Fruit fly (Drosophila melanogaster) whole organism, prepupa: ENCODE data around the gene Muted.

Source experiments
- CG10631 ChIP-seq: fragments of 200-800 bp; sonication (Bioruptor generic); optimal IDR thresholded peaks from 2 replicates; lab custom pipeline; 2016; ENCODE audit warnings: missing biosample characterization, missing genetic modification characterization
- CG10669 ChIP-seq: fragments of 200-800 bp; sonication (Bioruptor generic); optimal IDR thresholded peaks from 3 replicates; lab custom pipeline; 2018; ENCODE audit warnings: missing biosample characterization, mild to moderate bottlenecking, missing genetic modification characterization, moderate library complexity
- CG11294 ChIP-seq: fragments of 200-800 bp; sonication (Bioruptor generic); IDR thresholded peaks from 2 replicates; pipeline ENCODE4 v1.3.6; 2022; ENCODE audit warnings: missing biosample characterization, missing genetic modification characterization
- CG15336 ChIP-seq: fragments of 200-800 bp; sonication (Bioruptor generic); IDR thresholded peaks from 2 replicates; pipeline ENCODE4 v1.3.6; 2022; ENCODE audit warnings: missing biosample characterization, missing genetic modification characterization
- CG1621 ChIP-seq: fragments of 200-800 bp; sonication (Bioruptor generic); optimal IDR thresholded peaks from 3 replicates; lab custom pipeline; 2018; ENCODE audit warnings: missing biosample characterization, mild to moderate bottlenecking, missing genetic modification characterization
- CG16779 ChIP-seq: fragments of 200-800 bp; sonication (Bioruptor generic); optimal IDR thresholded peaks from 3 replicates; lab custom pipeline; 2017; ENCODE audit warnings: missing biosample characterization, mild to moderate bottlenecking, missing genetic modification characterization
- CG32006 ChIP-seq: fragments of 200-800 bp; sonication (Bioruptor generic); optimal IDR thresholded peaks from 3 replicates; lab custom pipeline; 2017; ENCODE audit warnings: missing biosample characterization, mild to moderate bottlenecking, missing genetic modification characterization
- CG34406 ChIP-seq: fragments of 200-800 bp; sonication (Bioruptor generic); optimal IDR thresholded peaks from 3 replicates; lab custom pipeline; 2016; ENCODE audit warnings: missing biosample characterization, missing genetic modification characterization
- CG3919 ChIP-seq: fragments of 200-800 bp; sonication (Bioruptor generic); optimal IDR thresholded peaks from 3 replicates; lab custom pipeline; 2016; ENCODE audit warnings: missing biosample characterization, missing genetic modification characterization
- CG6163 ChIP-seq: fragments of 200-800 bp; sonication (Bioruptor generic); IDR thresholded peaks from 3 replicates; pipeline ENCODE4 v1.3.6; 2022; ENCODE audit warnings: missing biosample characterization, missing genetic modification characterization
- CG6276 ChIP-seq: fragments of 200-800 bp; sonication (Bioruptor generic); optimal IDR thresholded peaks from 2 replicates; lab custom pipeline; 2017; ENCODE audit warnings: missing biosample characterization, mild to moderate bottlenecking, missing genetic modification characterization
- CG6792 ChIP-seq: fragments of 200-800 bp; sonication (Bioruptor generic); optimal IDR thresholded peaks from 3 replicates; lab custom pipeline; 2016; ENCODE audit warnings: missing biosample characterization, missing genetic modification characterization
- CG6854 ChIP-seq: fragments of 200-800 bp; sonication (Bioruptor generic); optimal IDR thresholded peaks from 2 replicates; lab custom pipeline; 2017; ENCODE audit warnings: missing biosample characterization, mild to moderate bottlenecking, missing genetic modification characterization
- CG7368 ChIP-seq: fragments of 200-800 bp; sonication (Bioruptor generic); optimal IDR thresholded peaks from 3 replicates; lab custom pipeline; 2016; ENCODE audit warnings: missing biosample characterization, missing genetic modification characterization
- CG8119 ChIP-seq: fragments of 200-800 bp; sonication (Bioruptor generic); IDR thresholded peaks from 3 replicates; pipeline ENCODE4 v1.3.6; 2022; ENCODE audit warnings: missing biosample characterization, missing genetic modification characterization
- CG8319 ChIP-seq: fragments of 200-800 bp; sonication (Bioruptor generic); optimal IDR thresholded peaks from 3 replicates; lab custom pipeline; 2016; ENCODE audit warnings: missing biosample characterization, missing genetic modification characterization
- CG8632 ChIP-seq: fragments of 200-800 bp; sonication (Bioruptor generic); optimal IDR thresholded peaks from 3 replicates; lab custom pipeline; 2016; ENCODE audit warnings: missing biosample characterization, missing genetic modification characterization
- CG9139 ChIP-seq: fragments of 200-800 bp; sonication (Bioruptor generic); optimal IDR thresholded peaks from 3 replicates; lab custom pipeline; 2017; ENCODE audit warnings: missing biosample characterization, mild to moderate bottlenecking, missing genetic modification characterization
- Eip75B ChIP-seq: fragments of 200-800 bp; sonication (Bioruptor generic); optimal IDR thresholded peaks from 3 replicates; lab custom pipeline; 2016; ENCODE audit warnings: missing biosample characterization, missing genetic modification characterization
- Eip78C ChIP-seq: fragments of 200-800 bp; sonication (Bioruptor generic); peaks from one replicate; lab custom pipeline; 2016; ENCODE audit warnings: missing biosample characterization, missing genetic modification characterization
- Eip93F ChIP-seq: fragments of 200-800 bp; sonication (Bioruptor generic); optimal IDR thresholded peaks from 2 replicates; lab custom pipeline; 2016; ENCODE audit warnings: missing biosample characterization, mild to moderate bottlenecking, missing genetic modification characterization
- Gug ChIP-seq: fragments of 200-800 bp; sonication (Bioruptor generic); IDR thresholded peaks from 2 replicates; pipeline ENCODE4 v1.3.6; 2022; ENCODE audit warnings: missing biosample characterization, missing genetic modification characterization
- Hr38 ChIP-seq: sonication (Bioruptor generic); optimal IDR thresholded peaks from 2 replicates; lab custom pipeline; 2016; ENCODE audit warnings: missing biosample characterization, missing genetic modification characterization
- Hr39 ChIP-seq: fragments of 200-800 bp; sonication (Bioruptor generic); optimal IDR thresholded peaks from 2 replicates; lab custom pipeline; 2016; ENCODE audit warnings: missing biosample characterization, missing genetic modification characterization
- Lpt ChIP-seq: fragments of 200-800 bp; sonication (Bioruptor generic); optimal IDR thresholded peaks from 3 replicates; lab custom pipeline; 2016; ENCODE audit warnings: missing biosample characterization, missing genetic modification characterization
- Met ChIP-seq: fragments of 200-800 bp; sonication (Bioruptor generic); optimal IDR thresholded peaks from 3 replicates; lab custom pipeline; 2016; ENCODE audit warnings: missing biosample characterization, missing genetic modification characterization
- Sox102F ChIP-seq: fragments of 200-800 bp; sonication (Bioruptor generic); optimal IDR thresholded peaks from 2 replicates; lab custom pipeline; 2016; ENCODE audit warnings: missing biosample characterization, mild to moderate bottlenecking, missing genetic modification characterization
- Sox14 ChIP-seq: fragments of 200-800 bp; sonication (Bioruptor generic); optimal IDR thresholded peaks from 3 replicates; lab custom pipeline; 2016; ENCODE audit warnings: missing biosample characterization, missing genetic modification characterization
- Sox15 ChIP-seq: fragments of 200-800 bp; sonication (Bioruptor generic); optimal IDR thresholded peaks from 3 replicates; lab custom pipeline; 2016; ENCODE audit warnings: missing biosample characterization, missing genetic modification characterization
- acj6 ChIP-seq: fragments of 200-800 bp; sonication (Bioruptor generic); optimal IDR thresholded peaks from 3 replicates; lab custom pipeline; 2016; ENCODE audit warnings: missing biosample characterization, missing genetic modification characterization
- cyc ChIP-seq: fragments of 200-800 bp; sonication (Bioruptor generic); optimal IDR thresholded peaks from 3 replicates; lab custom pipeline; 2016; ENCODE audit warnings: missing biosample characterization, missing genetic modification characterization
- dac ChIP-seq: fragments of 200-800 bp; sonication (Bioruptor generic); optimal IDR thresholded peaks from 2 replicates; lab custom pipeline; 2017; ENCODE audit warnings: missing biosample characterization, mild to moderate bottlenecking, missing genetic modification characterization
- dsx ChIP-seq: fragments of 200-800 bp; optimal IDR thresholded peaks from 3 replicates; lab custom pipeline; 2019; ENCODE audit warnings: missing biosample characterization, mild to moderate bottlenecking, missing genetic modification characterization, moderate library complexity; ENCODE audit not compliant: poor library complexity, severe bottlenecking
- eg ChIP-seq: fragments of 200-800 bp; sonication (Bioruptor generic); IDR thresholded peaks from 3 replicates; pipeline ENCODE4 v1.3.6; 2022; ENCODE audit warnings: missing biosample characterization, missing genetic modification characterization
- esn ChIP-seq: fragments of 200-800 bp; sonication (Bioruptor generic); optimal IDR thresholded peaks from 2 replicates; lab custom pipeline; 2016; ENCODE audit warnings: missing biosample characterization, mild to moderate bottlenecking, missing genetic modification characterization, moderate library complexity
- fd85E ChIP-seq: fragments of 200-800 bp; sonication (Bioruptor generic); optimal IDR thresholded peaks from 3 replicates; lab custom pipeline; 2016; ENCODE audit warnings: missing biosample characterization, missing genetic modification characterization
- fkh ChIP-seq: fragments of 200-800 bp; sonication (Bioruptor generic); optimal IDR thresholded peaks from 3 replicates; lab custom pipeline; 2017; ENCODE audit warnings: missing biosample characterization, mild to moderate bottlenecking, missing genetic modification characterization, moderate library complexity
- net ChIP-seq: fragments of 200-800 bp; sonication (Bioruptor generic); optimal IDR thresholded peaks from 3 replicates; lab custom pipeline; 2016; ENCODE audit warnings: missing biosample characterization, missing genetic modification characterization
- pdm3 ChIP-seq: fragments of 200-800 bp; sonication (Bioruptor generic); optimal IDR thresholded peaks from 3 replicates; lab custom pipeline; 2016; ENCODE audit warnings: missing biosample characterization, missing genetic modification characterization
- salr ChIP-seq, 2 experiments: fragments of 200-800 bp; sonication (Bioruptor generic); optimal IDR thresholded peaks; 3 replicates each; lab custom pipeline; 2016 to 2018; ENCODE audit warnings: missing biosample characterization in 2 of 2, missing genetic modification characterization in 2 of 2, mild to moderate bottlenecking in 1 of 2
- ss ChIP-seq, 2 experiments: fragments of 200-800 bp; sonication (Bioruptor generic); optimal IDR thresholded peaks; 2 replicates in 1 of 2; 3 replicates in 1 of 2; lab custom pipeline; 2017 to 2018; ENCODE audit warnings: mild to moderate bottlenecking in 2 of 2, missing biosample characterization in 2 of 2, missing genetic modification characterization in 2 of 2, moderate library complexity in 1 of 2
- svp ChIP-seq: fragments of 200-800 bp; sonication (Bioruptor generic); peaks from one replicate; lab custom pipeline; 2016; ENCODE audit warnings: missing biosample characterization, missing genetic modification characterization
- vri ChIP-seq: fragments of 200-800 bp; sonication (Bioruptor generic); optimal IDR thresholded peaks from 3 replicates; lab custom pipeline; 2016; ENCODE audit warnings: missing biosample characterization, mild to moderate bottlenecking, missing genetic modification characterization

Gene Muted

DNA sequence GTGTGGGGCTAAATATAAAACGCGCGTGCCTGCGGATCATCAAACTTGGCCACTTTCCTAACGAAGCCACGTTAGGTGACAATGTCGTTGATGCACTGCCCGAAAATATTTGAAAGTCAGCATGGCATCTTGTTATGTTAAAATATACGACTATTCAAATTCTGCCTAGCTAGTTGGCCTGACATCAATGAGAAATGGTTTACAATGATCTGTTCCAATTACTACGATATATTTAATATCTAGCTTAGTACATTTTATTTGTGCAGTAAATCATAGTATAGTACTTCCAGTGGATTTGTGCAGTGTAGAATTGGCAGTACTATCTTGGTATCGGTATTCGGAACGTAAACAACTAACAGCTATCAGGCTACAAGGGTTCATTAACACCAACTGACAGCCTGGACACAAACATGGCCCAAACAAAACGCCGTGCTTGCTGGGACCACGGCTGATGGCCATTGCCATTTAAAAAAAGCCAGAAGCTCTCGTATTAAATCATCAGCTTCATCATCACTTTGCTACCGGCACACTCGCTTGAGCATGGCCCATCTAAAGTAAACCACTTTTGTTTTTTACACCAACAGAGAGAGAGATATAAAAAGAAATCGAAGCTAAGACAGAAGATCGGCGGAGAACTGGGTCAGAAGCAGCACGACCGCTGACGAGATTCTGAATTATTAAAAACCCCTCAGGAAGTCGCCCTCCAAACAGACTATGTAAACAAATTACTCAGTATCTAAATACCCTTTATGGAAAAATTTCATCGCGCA lies 33.2 kb downstream of the Muted start (continued):
- TF ChIP-seq Lpt (GFP tag; lab: Kevin White, UChicago) (peak; percentile 5), Sox102F (GFP tag; lab: Kevin White, UChicago) (no peak), dsx (GFP tag; lab: Kevin White, UChicago) (peak; percentile 5), svp (GFP tag; lab: Kevin White, UChicago) (no peak), CG8119 (GFP tag; lab: Robert Waterston, UW) (peak; percentile 41; the same call in 1 of the 3 replicates), CG16779 (tag; lab: Kevin White, UChicago) (no peak), CG7368 (GFP tag; lab: Kevin White, UChicago) (no peak), Eip78C (GFP tag; lab: Kevin White, UChicago) (peak; percentile 73), CG10631 (GFP tag; lab: Kevin White, UChicago) (no peak)

- TF ChIP-seq fkh (GFP tag; lab: Kevin White, UChicago) (peak; percentile 18), Eip78C (GFP tag; lab: Kevin White, UChicago) (no peak)
These were observed 33.9 kb downstream of the Muted start for dm6 chr3R:22396238-22396772.

DNA sequence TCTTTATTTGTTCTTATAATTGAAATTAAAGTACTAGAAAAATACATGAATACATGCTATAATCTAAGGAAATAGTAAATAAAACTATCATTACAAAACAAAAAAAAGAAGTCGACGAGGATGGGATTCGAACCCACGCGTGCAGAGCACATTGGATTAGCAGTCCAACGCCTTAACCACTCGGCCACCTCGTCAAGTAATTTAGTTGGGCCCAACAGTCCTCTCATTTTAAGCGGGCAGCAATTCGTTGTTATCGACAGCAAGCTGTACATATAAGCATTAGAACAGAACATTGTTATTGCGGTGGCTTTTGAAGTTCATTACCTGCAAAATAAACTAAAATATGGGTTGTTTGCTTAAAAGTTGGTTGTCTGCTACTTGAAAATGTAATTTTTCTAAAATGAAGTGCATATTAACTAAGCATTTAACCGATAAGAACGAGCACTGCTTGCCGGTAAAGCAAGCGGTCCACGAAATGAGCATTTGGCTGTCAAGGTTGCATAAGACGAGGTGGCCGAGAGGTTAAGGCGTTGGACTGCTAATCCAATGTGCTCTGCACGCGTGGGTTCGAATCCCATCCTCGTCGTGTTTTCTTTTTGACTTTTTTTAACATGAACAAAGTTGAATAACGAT lies 34.8 kb downstream of the Muted start:
- TF ChIP-seq CG6163 (GFP tag; lab: Robert Waterston, UW) (no peak), Eip78C (GFP tag; lab: Kevin White, UChicago) (peak; percentile 69), fd85E (GFP tag; lab: Kevin White, UChicago) (no peak), vri (peak; percentile 93)

DNA sequence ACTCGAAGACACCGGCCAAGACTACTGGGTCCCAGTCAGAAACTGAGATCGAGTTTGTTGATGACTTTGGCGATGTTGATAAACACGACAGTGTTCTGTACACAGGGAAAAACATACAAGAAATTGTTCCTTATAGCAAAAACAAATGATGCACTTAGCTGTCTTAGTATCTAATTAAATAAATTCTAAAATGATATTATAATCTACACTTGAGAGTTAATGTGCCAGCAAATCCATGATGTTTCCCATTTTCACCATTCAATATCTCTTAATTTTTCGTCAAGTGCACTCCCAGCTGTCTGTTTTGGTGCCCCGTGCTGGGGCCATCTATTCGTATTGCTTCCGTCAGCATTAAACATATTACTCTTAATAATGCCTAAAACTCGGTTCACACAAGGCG lies 37.8 kb downstream of the Muted start:
- no peak for TF ChIP-seq cyc (GFP tag; lab: Kevin White, UChicago)
- peak; percentile 72 for TF ChIP-seq eg (GFP tag; lab: Robert Waterston, UW)
- no peak for TF ChIP-seq fkh (GFP tag; lab: Kevin White, UChicago)
- TF ChIP-seq CG6163 (GFP tag; lab: Robert Waterston, UW), result no peak; the same call in none of the 3 replicates
- no peak for TF ChIP-seq Sox15
- TF ChIP-seq CG7368 (GFP tag; lab: Kevin White, UChicago), result peak; percentile 8
- TF ChIP-seq svp (GFP tag; lab: Kevin White, UChicago), result no peak
- TF ChIP-seq Hr38 (GFP tag; lab: Kevin White, UChicago), result no peak
- no peak for TF ChIP-seq CG1621 (tag; lab: Kevin White, UChicago)
- TF ChIP-seq ss (GFP tag; optimal IDR thresholded peaks at IDR 0.05; lab: Kevin White, UChicago), result no peak
- TF ChIP-seq CG11294, result no peak
- no peak for TF ChIP-seq CG34406 (GFP tag; lab: Kevin White, UChicago)
- no peak for TF ChIP-seq esn (GFP tag; lab: Kevin White, UChicago)
- TF ChIP-seq CG9139 (GFP tag; lab: Kevin White, UChicago), result no peak
- TF ChIP-seq dac (GFP tag; lab: Kevin White, UChicago), result no peak
- no peak for TF ChIP-seq fd85E (GFP tag; lab: Kevin White, UChicago)
- TF ChIP-seq Eip93F (GFP tag; lab: Kevin White, UChicago), result no peak
- peak; percentile 76 for TF ChIP-seq CG15336 (GFP tag; lab: Robert Waterston, UW)
- TF ChIP-seq vri, result no peak
- TF ChIP-seq CG6854 (GFP tag; lab: Kevin White, UChicago), result no peak
- peak; percentile 1 for TF ChIP-seq CG8319 (GFP tag; lab: Kevin White, UChicago)
- no peak for TF ChIP-seq CG3919 (GFP tag; lab: Kevin White, UChicago)
- no peak for TF ChIP-seq CG6276
- peak; percentile 48 for TF ChIP-seq acj6 (GFP tag; lab: Kevin White, UChicago)
- TF ChIP-seq Met (GFP tag; lab: Kevin White, UChicago), result no peak
- no peak for TF ChIP-seq CG6792 (GFP tag; lab: Kevin White, UChicago)
- TF ChIP-seq CG10669 (GFP tag; lab: Kevin White, UChicago), result no peak
- peak; percentile 62; the same call in 1 of the 2 replicates for TF ChIP-seq Gug (GFP tag; lab: Robert Waterston, UW)
- no peak for TF ChIP-seq net
- TF ChIP-seq CG8632 (GFP tag; lab: Kevin White, UChicago), result no peak
- no peak for TF ChIP-seq Eip75B (GFP tag; lab: Kevin White, UChicago)
- TF ChIP-seq pdm3 (GFP tag; lab: Kevin White, UChicago), result peak; percentile 44
- TF ChIP-seq CG32006 (GFP tag; lab: Kevin White, UChicago), result peak; percentile 76
- no peak for TF ChIP-seq Sox14 (GFP tag; lab: Kevin White, UChicago)
- no peak for TF ChIP-seq Hr39 (GFP tag; lab: Kevin White, UChicago)
- peak in 1 of 2 experiments; percentile 35 for TF ChIP-seq salr (GFP tag; optimal IDR thresholded peaks at IDR 0.05; lab: Kevin White, UChicago)
